Fruit fly (Drosophila melanogaster): Measurements from ENCODE around the gene eIF4H1.
A peak's percentile ranks its signal among the peaks of the same experiment; 100 is the strongest.

Gene eIF4H1

dm6 chrX:16425145-16425544 lies 23.3 kb upstream of the eIF4H1 start:
- TF ChIP-seq fru (optimal IDR thresholded peaks at IDR 0.05) = no peak
- no peak for TF ChIP-seq MESR4 (GFP tag; optimal IDR thresholded peaks at IDR 0.05)
- no peak for TF ChIP-seq CG2678 (tag; optimal IDR thresholded peaks at IDR 0.05)
- TF ChIP-seq her (GFP tag; optimal IDR thresholded peaks at IDR 0.05) = no peak
- TF ChIP-seq Bgb (GFP tag; IDR thresholded peaks at IDR 0.05; ENCODE audit: partially characterized antibody) = no peak
- no peak for TF ChIP-seq Atf-2 (GFP tag; optimal IDR thresholded peaks at IDR 0.05)
- TF ChIP-seq Med (GFP tag) = peak; percentile 61
- peak; percentile 72 for TF ChIP-seq CG17385 (GFP tag; optimal IDR thresholded peaks at IDR 0.05)
- peak; percentile 75 for TF ChIP-seq twi (tag; optimal IDR thresholded peaks at IDR 0.05)
- no peak for TF ChIP-seq rib (GFP tag; IDR thresholded peaks at IDR 0.05)
- no peak for TF ChIP-seq Atf3 (GFP tag; optimal IDR thresholded peaks at IDR 0.05)
- TF ChIP-seq CG11398 (GFP tag; optimal IDR thresholded peaks at IDR 0.05) = no peak
- no peak for TF ChIP-seq ranshi (GFP tag; IDR thresholded peaks at IDR 0.05)
- TF ChIP-seq CrebB (tag; optimal IDR thresholded peaks at IDR 0.05) = no peak
- TF ChIP-seq CG10959 (GFP tag; IDR thresholded peaks at IDR 0.05) = no peak
- TF ChIP-seq mirr (GFP tag; optimal IDR thresholded peaks at IDR 0.05) = no peak
- TF ChIP-seq CG10366 (GFP tag; IDR thresholded peaks at IDR 0.05) = no peak
- no peak for TF ChIP-seq CTCF (GFP tag; optimal IDR thresholded peaks at IDR 0.05)
- no peak for TF ChIP-seq ato (GFP tag; IDR thresholded peaks at IDR 0.05; ENCODE audit: partially characterized antibody)
- TF ChIP-seq NC2α (GFP tag; optimal IDR thresholded peaks at IDR 0.05) = no peak
- peak; percentile 38 for TF ChIP-seq lbe (GFP tag; optimal IDR thresholded peaks at IDR 0.05)
- no peak for TF ChIP-seq CG7271 (tag; optimal IDR thresholded peaks at IDR 0.05)
- TF ChIP-seq CG43689 (GFP tag; IDR thresholded peaks at IDR 0.05) = no peak
- no peak for TF ChIP-seq knrl (GFP tag; IDR thresholded peaks at IDR 0.05; ENCODE audit: partially characterized antibody)
- no peak for TF ChIP-seq Rfx (GFP tag; IDR thresholded peaks at IDR 0.05)
- no peak for TF ChIP-seq CG3847 (GFP tag; IDR thresholded peaks at IDR 0.05)
- no peak for TF ChIP-seq Bteb2 (GFP tag; optimal IDR thresholded peaks at IDR 0.05)
- no peak for TF ChIP-seq Elba2 (GFP tag; optimal IDR thresholded peaks at IDR 0.05)
- no peak for TF ChIP-seq CG4820 (GFP tag; optimal IDR thresholded peaks at IDR 0.05)
- TF ChIP-seq lmd (GFP tag; IDR thresholded peaks at IDR 0.05) = no peak
- no peak for TF ChIP-seq wek (GFP tag; optimal IDR thresholded peaks at IDR 0.05)
- TF ChIP-seq Atf6 (GFP tag; IDR thresholded peaks at IDR 0.05) = no peak
- no peak for TF ChIP-seq CG12299 (tag; optimal IDR thresholded peaks at IDR 0.05)
- TF ChIP-seq Sox102F (GFP tag; optimal IDR thresholded peaks at IDR 0.05) = no peak
- no peak for TF ChIP-seq CG14860 (GFP tag; IDR thresholded peaks at IDR 0.05; ENCODE audit: partially characterized antibody)
- TF ChIP-seq CG18599 (GFP tag; optimal IDR thresholded peaks at IDR 0.05) = no peak
- no peak for TF ChIP-seq CG1529 (GFP tag; optimal IDR thresholded peaks at IDR 0.05)
- no peak for TF ChIP-seq bbx (GFP tag; IDR thresholded peaks at IDR 0.05; ENCODE audit: partially characterized antibody)
- TF ChIP-seq CG6254 (GFP tag; optimal IDR thresholded peaks at IDR 0.05) = no peak
- no peak for TF ChIP-seq CG9437 (GFP tag; optimal IDR thresholded peaks at IDR 0.05)
- TF ChIP-seq CG5245 (GFP tag; optimal IDR thresholded peaks at IDR 0.05) = no peak
- no peak for TF ChIP-seq pho (GFP tag; optimal IDR thresholded peaks at IDR 0.05)
- TF ChIP-seq NfI (GFP tag; optimal IDR thresholded peaks at IDR 0.05) = no peak
- no peak for TF ChIP-seq sr (GFP tag; IDR thresholded peaks at IDR 0.05)
- TF ChIP-seq CG4707 (GFP tag; optimal IDR thresholded peaks at IDR 0.05) = no peak
- TF ChIP-seq CG10431 (GFP tag; optimal IDR thresholded peaks at IDR 0.05) = no peak
- TF ChIP-seq Camta (GFP tag; optimal IDR thresholded peaks at IDR 0.05) = no peak
- TF ChIP-seq z (GFP tag; IDR thresholded peaks at IDR 0.05) = no peak
- TF ChIP-seq CG30020 (tag; optimal IDR thresholded peaks at IDR 0.05) = no peak
- no peak for TF ChIP-seq Nf-YC (tag; optimal IDR thresholded peaks at IDR 0.05)
- TF ChIP-seq CG2875 (GFP tag; optimal IDR thresholded peaks at IDR 0.05) = no peak
- TF ChIP-seq Aef1 (GFP tag; IDR thresholded peaks at IDR 0.05) = no peak
- TF ChIP-seq Oaz (GFP tag; IDR thresholded peaks at IDR 0.05) = no peak
